Worm (Caenorhabditis elegans): ENCODE results near the gene srlf-18.

Gene srlf-18

ce11 chrIV:11068314-11068713 lies 33.0 kb downstream of the srlf-18 start:
- no peak for TF ChIP-seq snpc-1.3 (tag; optimal IDR thresholded peaks at IDR 0.05; ENCODE audit: insufficient read depth)
- no peak for TF ChIP-seq attf-3 (GFP tag; conservative IDR thresholded peaks at IDR 0.05)
- no peak for TF ChIP-seq chd-7 (tag; optimal IDR thresholded peaks at IDR 0.05)
- no peak for TF ChIP-seq snpc-4 (GFP tag; optimal IDR thresholded peaks at IDR 0.05)
- no peak for TF ChIP-seq snpc-4 (tag; optimal IDR thresholded peaks at IDR 0.05)

DNA sequence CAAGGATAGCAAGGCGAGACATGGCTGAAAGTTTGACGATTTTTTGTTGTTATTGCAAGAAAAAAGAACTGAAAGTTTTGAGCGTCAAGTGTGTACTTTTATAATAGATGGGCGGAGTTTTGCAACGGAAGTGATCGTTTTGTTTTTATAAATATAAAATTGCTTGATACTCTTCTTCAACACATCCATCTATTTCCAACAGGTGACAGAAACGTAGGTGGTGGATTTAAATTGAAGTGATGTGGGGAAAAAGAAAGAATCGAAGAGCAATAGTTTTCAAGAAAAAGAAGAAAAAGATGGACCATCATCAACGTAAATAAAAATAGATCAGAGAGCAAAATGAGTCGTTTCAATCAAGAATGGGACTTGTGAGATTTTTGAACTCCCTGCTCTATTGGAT lies 34.3 kb downstream of the srlf-18 start, which contains the start of gene ttr-17:
Gene ttr-17, minus strand, starts transcription at position 24 of the 400 bp plus-strand sequence.
- no peak for TF ChIP-seq ceh-79 (tag; optimal IDR thresholded peaks at IDR 0.05)
- TF ChIP-seq aptf-2 (GFP tag; conservative IDR thresholded peaks at IDR 0.05), result no peak
- TF ChIP-seq egl-18 (GFP tag; IDR thresholded peaks at IDR 0.05), result no peak
- no peak for TF ChIP-seq ekl-4 (GFP tag; IDR thresholded peaks at IDR 0.05)
- no peak for TF ChIP-seq ceh-40 (GFP tag; IDR thresholded peaks at IDR 0.05)
- TF ChIP-seq dox-1 (GFP tag; IDR thresholded peaks at IDR 0.05), result no peak
- TF ChIP-seq F57A8.1 (GFP tag; optimal IDR thresholded peaks at IDR 0.05), result no peak
- TF ChIP-seq repo-1 (tag; optimal IDR thresholded peaks at IDR 0.05), result no peak
- no peak for TF ChIP-seq attf-5 (GFP tag; optimal IDR thresholded peaks at IDR 0.05)
- TF ChIP-seq sea-2 (GFP tag; IDR thresholded peaks at IDR 0.05), result no peak
- no peak for TF ChIP-seq let-607 (tag; optimal IDR thresholded peaks at IDR 0.05)
- no peak for TF ChIP-seq ztf-22 (GFP tag; optimal IDR thresholded peaks at IDR 0.05)
- no peak for TF ChIP-seq nhr-90 (tag; optimal IDR thresholded peaks at IDR 0.05)
- no peak for TF ChIP-seq die-1 (tag; optimal IDR thresholded peaks at IDR 0.05)
- no peak for TF ChIP-seq madf-10 (tag; optimal IDR thresholded peaks at IDR 0.05)

ce11 chrIV:11063962-11064361 lies 37.3 kb downstream of the srlf-18 start, which contains the start of gene ttr-16:
Gene ttr-16, minus strand, starts transcription at chrIV:11064137.
- TF ChIP-seq F10E7.11 (tag; optimal IDR thresholded peaks at IDR 0.05) (no peak), let-526 (GFP tag; IDR thresholded peaks at IDR 0.05) (no peak), madf-8 (GFP tag; conservative IDR thresholded peaks at IDR 0.05) (no peak), somi-1 (GFP tag; optimal IDR thresholded peaks at IDR 0.05) (no peak), nfya-2 (GFP tag; IDR thresholded peaks at IDR 0.05) (no peak), sea-2 (GFP tag; IDR thresholded peaks at IDR 0.05) (no peak), ztf-26 (tag; optimal IDR thresholded peaks at IDR 0.05) (no peak), madf-6 (GFP tag; IDR thresholded peaks at IDR 0.05) (no peak)

ce11 chrIV:11062984-11063613 lies 38.2 kb downstream of the srlf-18 start:
- TF ChIP-seq madf-3 (GFP tag; IDR thresholded peaks at IDR 0.05), result 0 out of 2 replicates have a peak, but pooled peaks have one; percentile 3
- TF ChIP-seq ceh-79 (tag; optimal IDR thresholded peaks at IDR 0.05), result no peak

- TF ChIP-seq ZK185.1 (tag; optimal IDR thresholded peaks at IDR 0.05; ENCODE audit: poor library complexity, severe bottlenecking) (no peak), ekl-4 (GFP tag; IDR thresholded peaks at IDR 0.05) (no peak), dpff-1 (tag; optimal IDR thresholded peaks at IDR 0.05) (no peak), madf-10 (tag; optimal IDR thresholded peaks at IDR 0.05) (no peak), B0261.1 (tag; optimal IDR thresholded peaks at IDR 0.05) (no peak), attf-3 (GFP tag; conservative IDR thresholded peaks at IDR 0.05) (no peak), snpc-4 (GFP tag; optimal IDR thresholded peaks at IDR 0.05) (no peak), snpc-4 (tag; optimal IDR thresholded peaks at IDR 0.05) (no peak), ceh-40 (GFP tag; IDR thresholded peaks at IDR 0.05) (no peak), mcd-1 (GFP tag; IDR thresholded peaks at IDR 0.05) (peak; percentile 73), ztf-22 (GFP tag; optimal IDR thresholded peaks at IDR 0.05) (no peak), ceh-79 (tag; optimal IDR thresholded peaks at IDR 0.05) (no peak), nfyb-1 (GFP tag; IDR thresholded peaks at IDR 0.05) (no peak), athp-1 (tag; optimal IDR thresholded peaks at IDR 0.05) (no peak), efl-1 (GFP tag; optimal IDR thresholded peaks at IDR 0.05) (no peak), hmg-1.2 (GFP tag; IDR thresholded peaks at IDR 0.05) (peak; percentile 91), F37B4.10 (GFP tag; IDR thresholded peaks at IDR 0.05) (no peak), ceh-100 (GFP tag; IDR thresholded peaks at IDR 0.05) (peak; percentile 93), ztf-28 (GFP tag; IDR thresholded peaks at IDR 0.05) (no peak), hlh-12 (tag; optimal IDR thresholded peaks at IDR 0.05) (no peak)
Observed at ce11 chrIV:11053652-11054317, 47.5 kb downstream of the srlf-18 start, which contains the start of the genes F36H1.12 and lin-3. Gene F36H1.12, minus strand, starts transcription at chrIV:11053702. Gene lin-3, plus strand, starts transcription at chrIV:11054308.
